Fruit fly (Drosophila melanogaster) whole organism, prepupa: ENCODE data around the gene CG46467.

ENCODE experiments used
- CG11902 ChIP-seq: fragments of 200-800 bp; sonication (Bioruptor generic); optimal IDR thresholded peaks from 3 replicates; lab custom pipeline; 2016; ENCODE audit warnings: missing biosample characterization, missing genetic modification characterization
- CG16779 ChIP-seq: fragments of 200-800 bp; sonication (Bioruptor generic); optimal IDR thresholded peaks from 3 replicates; lab custom pipeline; 2017; ENCODE audit warnings: missing biosample characterization, mild to moderate bottlenecking, missing genetic modification characterization
- CG6808 ChIP-seq: fragments of 200-800 bp; sonication (Bioruptor generic); optimal IDR thresholded peaks from 3 replicates; lab custom pipeline; 2017; ENCODE audit warnings: missing biosample characterization, missing genetic modification characterization, mild to moderate bottlenecking, moderate library complexity, missing genetic modification reagents
- CG7368 ChIP-seq: fragments of 200-800 bp; sonication (Bioruptor generic); optimal IDR thresholded peaks from 3 replicates; lab custom pipeline; 2016; ENCODE audit warnings: missing biosample characterization, missing genetic modification characterization
- Eip78C ChIP-seq: fragments of 200-800 bp; sonication (Bioruptor generic); peaks from one replicate; lab custom pipeline; 2016; ENCODE audit warnings: missing biosample characterization, missing genetic modification characterization
- Lpt ChIP-seq: fragments of 200-800 bp; sonication (Bioruptor generic); optimal IDR thresholded peaks from 3 replicates; lab custom pipeline; 2016; ENCODE audit warnings: missing biosample characterization, missing genetic modification characterization
- Sox15 ChIP-seq: fragments of 200-800 bp; sonication (Bioruptor generic); optimal IDR thresholded peaks from 3 replicates; lab custom pipeline; 2016; ENCODE audit warnings: missing biosample characterization, missing genetic modification characterization
- acj6 ChIP-seq: fragments of 200-800 bp; sonication (Bioruptor generic); optimal IDR thresholded peaks from 3 replicates; lab custom pipeline; 2016; ENCODE audit warnings: missing biosample characterization, missing genetic modification characterization
- svp ChIP-seq: fragments of 200-800 bp; sonication (Bioruptor generic); peaks from one replicate; lab custom pipeline; 2016; ENCODE audit warnings: missing biosample characterization, missing genetic modification characterization

DNA sequence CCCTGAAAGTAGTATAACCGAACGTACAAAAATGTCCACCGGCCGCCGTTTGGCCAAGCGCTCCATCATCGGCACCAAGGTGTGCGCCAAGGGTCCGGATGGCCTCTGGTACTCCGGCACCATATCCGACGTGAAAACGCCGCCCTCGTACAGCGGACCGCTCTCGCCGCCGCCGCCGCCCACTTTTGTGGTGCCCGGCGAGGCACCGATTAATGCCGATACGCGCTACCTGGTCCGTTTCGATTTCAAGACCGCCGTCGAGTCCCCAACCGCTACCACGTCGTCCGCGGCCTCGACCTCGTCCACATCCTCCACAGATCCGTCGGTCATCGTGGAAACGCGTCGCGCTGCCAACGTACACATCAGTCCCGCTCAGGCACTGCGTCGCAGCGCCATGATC is 1.2 kb downstream of the CG46467 start:
- TF ChIP-seq Lpt (GFP tag; lab: Kevin White, UChicago) (no peak), Eip78C (GFP tag; lab: Kevin White, UChicago) (no peak), CG11902 (no peak), svp (GFP tag; lab: Kevin White, UChicago) (no peak), acj6 (no peak), CG6808 (GFP tag; lab: Kevin White, UChicago) (no peak), Sox15 (GFP tag; lab: Kevin White, UChicago) (no peak), CG16779 (tag; lab: Kevin White, UChicago) (no peak), CG7368 (no peak)
